Fruit fly (Drosophila melanogaster) whole organism, wandering third instar larva: Measurements from ENCODE around the gene RpL7.

Experiments used
- Abd-B ChIP-seq: fragments of >200 bp; optimal IDR thresholded peaks from 2 replicates; lab custom pipeline; 2017; ENCODE audit warnings: missing biosample characterization, missing genetic modification characterization
- Dfd ChIP-seq: fragments of >200 bp; optimal IDR thresholded peaks from 2 replicates; lab custom pipeline; 2017; ENCODE audit warnings: missing biosample characterization, missing genetic modification characterization
- Dif ChIP-seq: fragments of 200-275, 200-300 bp; sonication (Bioruptor generic); optimal IDR thresholded peaks from 2 replicates; lab custom pipeline; 2018; ENCODE audit warnings: missing biosample characterization, missing genetic modification characterization; ENCODE audit not compliant: partially characterized antibody
- GATAd ChIP-seq: sonication (Bioruptor generic); optimal IDR thresholded peaks from 2 replicates; lab custom pipeline; 2016; ENCODE audit warnings: missing biosample characterization, missing genetic modification characterization
- Hr78 ChIP-seq: fragments of >200 bp; optimal IDR thresholded peaks from 2 replicates; lab custom pipeline; 2017; ENCODE audit warnings: missing biosample characterization, missing genetic modification characterization
- Jra ChIP-seq: sonication (Bioruptor generic); optimal IDR thresholded peaks from 2 replicates; lab custom pipeline; 2016; ENCODE audit warnings: missing biosample characterization, missing genetic modification characterization
- OdsH ChIP-seq: fragments of 200-800 bp; sonication (Bioruptor generic); optimal IDR thresholded peaks from 2 replicates; lab custom pipeline; 2016; ENCODE audit warnings: missing biosample characterization, mild to moderate bottlenecking, missing genetic modification characterization
- Sp1 ChIP-seq: fragments of 200-800 bp; sonication (Bioruptor generic); optimal IDR thresholded peaks from 3 replicates; lab custom pipeline; 2019; ENCODE audit warnings: missing biosample characterization, mild to moderate bottlenecking, missing genetic modification characterization, moderate library complexity
- brk ChIP-seq: fragments of 200-800 bp; sonication (Bioruptor generic); optimal IDR thresholded peaks from 2 replicates; lab custom pipeline; 2016; ENCODE audit warnings: missing biosample characterization, mild to moderate bottlenecking, missing genetic modification characterization
- dsf ChIP-seq: sonication (Bioruptor generic); optimal IDR thresholded peaks from 2 replicates; lab custom pipeline; 2016; ENCODE audit warnings: missing biosample characterization, missing genetic modification characterization, borderline replicate concordance
- h ChIP-seq: fragments of 200-800 bp; sonication (Bioruptor generic); optimal IDR thresholded peaks from 3 replicates; lab custom pipeline; 2016; ENCODE audit warnings: missing biosample characterization, mild to moderate bottlenecking, missing genetic modification characterization
- psq ChIP-seq: fragments of 200-800 bp; sonication (Bioruptor generic); optimal IDR thresholded peaks from 3 replicates; lab custom pipeline; 2017; ENCODE audit warnings: missing biosample characterization, mild to moderate bottlenecking, missing genetic modification characterization, moderate library complexity
- usp ChIP-seq: fragments of >200 bp; optimal IDR thresholded peaks from 2 replicates; lab custom pipeline; 2017; ENCODE audit warnings: missing biosample characterization, missing genetic modification characterization

- no peak for TF ChIP-seq psq
- no peak for TF ChIP-seq h
- TF ChIP-seq Hr78 (GFP tag; lab: Kevin White, UChicago), result no peak
- no peak for TF ChIP-seq usp (GFP tag; lab: Kevin White, UChicago)
- TF ChIP-seq Dif (GFP tag; lab: Kevin White, UChicago), result no peak
- TF ChIP-seq Dfd (GFP tag; lab: Kevin White, UChicago), result no peak
- TF ChIP-seq OdsH, result no peak
- no peak for TF ChIP-seq Abd-B (GFP tag; lab: Kevin White, UChicago)
- TF ChIP-seq Jra, result no peak
- no peak for TF ChIP-seq brk
- TF ChIP-seq GATAd (GFP tag; lab: Kevin White, UChicago), result no peak
- no peak for TF ChIP-seq dsf (GFP tag; lab: Kevin White, UChicago)
- TF ChIP-seq Sp1 (GFP tag; lab: Kevin White, UChicago), result no peak
Measured at dm6 chr2L:10226213-10226723, 25.5 kb downstream of the RpL7 start.
